Worm (Caenorhabditis elegans): ENCODE data around the gene srsx-33.

srsx-33 gene

DNA sequence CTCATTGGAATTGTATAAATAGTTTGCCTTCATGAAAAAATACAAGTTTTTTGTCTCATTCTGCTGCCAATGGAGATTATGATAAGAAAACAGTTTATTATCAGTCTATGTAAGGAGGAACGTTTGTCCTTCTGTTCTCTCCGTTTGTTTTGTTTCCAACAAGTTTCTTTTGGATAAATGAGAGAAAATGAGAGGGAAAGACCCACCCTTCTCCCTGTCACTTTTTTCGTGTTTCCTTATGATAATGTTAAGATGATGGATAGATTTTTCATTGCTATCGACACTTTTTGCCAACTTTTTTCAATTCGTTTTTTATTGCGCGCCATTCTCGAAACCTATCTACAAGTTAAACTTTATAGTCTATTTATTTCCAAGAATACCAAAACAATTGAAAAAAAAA, 21.2 kb downstream of the srsx-33 start:
- TF ChIP-seq elt-2 (tag; optimal IDR thresholded peaks at IDR 0.05) (peak; percentile 8), ceh-14 (tag; optimal IDR thresholded peaks at IDR 0.05) (no peak), tbx-2 (tag; optimal IDR thresholded peaks at IDR 0.05) (no peak)

DNA sequence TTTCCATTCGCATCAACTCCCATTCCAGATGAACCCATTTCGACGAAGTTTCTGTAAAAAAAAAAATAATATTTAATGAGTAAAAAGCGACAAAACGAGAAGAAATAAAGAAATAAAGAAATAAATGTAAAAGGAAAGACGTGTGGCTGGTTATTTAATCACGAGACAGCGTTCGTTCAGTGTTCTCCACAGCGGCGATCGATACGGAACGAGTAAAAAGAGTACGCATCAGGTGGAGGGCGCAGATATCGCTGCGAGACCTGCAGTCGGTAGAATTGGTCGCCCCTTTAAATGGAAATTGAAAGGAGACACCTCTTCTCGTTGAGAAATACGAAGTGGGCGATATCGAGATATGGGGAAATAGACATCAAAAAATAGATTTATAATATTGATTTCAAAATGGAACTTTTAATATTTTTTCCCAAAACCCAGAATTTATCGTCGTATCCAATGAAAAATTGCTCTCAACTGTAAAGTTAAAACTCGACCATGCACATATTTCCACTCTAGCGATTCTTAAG, 23.6 kb downstream of the srsx-33 start, which contains the start of gene pqn-70:
Gene pqn-70 (minus strand): TSS at position 51 of the 521 bp plus-strand sequence.
- TF ChIP-seq pha-4 (tag; optimal IDR thresholded peaks at IDR 0.05), result no peak
- TF ChIP-seq C08G9.2 (tag; optimal IDR thresholded peaks at IDR 0.05), result peak; percentile 68
- peak; percentile 35 for TF ChIP-seq ceh-18 (tag; optimal IDR thresholded peaks at IDR 0.05)
- TF ChIP-seq dmd-4 (tag; optimal IDR thresholded peaks at IDR 0.05; ENCODE audit: borderline replicate concordance), result peak; percentile 10
- TF ChIP-seq ceh-2 (tag; optimal IDR thresholded peaks at IDR 0.05), result peak; percentile 66
- TF ChIP-seq nhr-232 (tag; optimal IDR thresholded peaks at IDR 0.05), result no peak
- TF ChIP-seq fkh-10 (GFP tag; optimal IDR thresholded peaks at IDR 0.05), result no peak
- TF ChIP-seq pat-9 (tag; optimal IDR thresholded peaks at IDR 0.05), result no peak
- no peak for TF ChIP-seq ama-1 (optimal IDR thresholded peaks at IDR 0.05)
- no peak for TF ChIP-seq sox-2 (GFP tag; IDR thresholded peaks at IDR 0.05)
- no peak for TF ChIP-seq lim-6 (tag; optimal IDR thresholded peaks at IDR 0.05)
- peak; percentile 94 for TF ChIP-seq hlh-30 (tag; optimal IDR thresholded peaks at IDR 0.05; ENCODE audit: insufficient read depth)
- TF ChIP-seq unc-3 (GFP tag; conservative IDR thresholded peaks at IDR 0.05), result no peak
- no peak for TF ChIP-seq unc-3 (tag; optimal IDR thresholded peaks at IDR 0.05)
- TF ChIP-seq elt-4 (tag; optimal IDR thresholded peaks at IDR 0.05), result no peak
- TF ChIP-seq madf-2 (tag; optimal IDR thresholded peaks at IDR 0.05), result no peak
- peak; percentile 16 for TF ChIP-seq ztf-16 (tag; optimal IDR thresholded peaks at IDR 0.05)
- TF ChIP-seq K09A11.1 (tag; optimal IDR thresholded peaks at IDR 0.05; ENCODE audit: insufficient read depth), result no peak
- TF ChIP-seq ceh-22 (tag; optimal IDR thresholded peaks at IDR 0.05), result no peak
- no peak for TF ChIP-seq unc-86 (tag; optimal IDR thresholded peaks at IDR 0.05)
- no peak for TF ChIP-seq hlh-13 (GFP tag; optimal IDR thresholded peaks at IDR 0.05)
- peak; percentile 31 for TF ChIP-seq unc-55 (GFP tag; optimal IDR thresholded peaks at IDR 0.05)
- peak; percentile 86 for TF ChIP-seq unc-42 (tag; optimal IDR thresholded peaks at IDR 0.05)
- TF ChIP-seq rnt-1 (tag; optimal IDR thresholded peaks at IDR 0.05), result peak; percentile 39
- peak; percentile 25 for TF ChIP-seq hlh-8 (tag; optimal IDR thresholded peaks at IDR 0.05)
- TF ChIP-seq hlh-15 (tag; optimal IDR thresholded peaks at IDR 0.05), result no peak
- TF ChIP-seq pha-2 (tag; optimal IDR thresholded peaks at IDR 0.05), result no peak
- no peak for TF ChIP-seq Y22D7AL.16 (tag; optimal IDR thresholded peaks at IDR 0.05)
- no peak for TF ChIP-seq fkh-6 (tag; optimal IDR thresholded peaks at IDR 0.05)
- TF ChIP-seq K02D7.2 (tag; optimal IDR thresholded peaks at IDR 0.05), result no peak
- TF ChIP-seq ceh-24 (tag; optimal IDR thresholded peaks at IDR 0.05), result no peak
- TF ChIP-seq ceh-6 (GFP tag; optimal IDR thresholded peaks at IDR 0.05), result no peak
- no peak for TF ChIP-seq ttx-3 (tag; optimal IDR thresholded peaks at IDR 0.05)
- peak; percentile 40 for TF ChIP-seq pqm-1 (tag; optimal IDR thresholded peaks at IDR 0.05)
- TF ChIP-seq npax-4 (tag; optimal IDR thresholded peaks at IDR 0.05), result no peak
- TF ChIP-seq sdc-2 (tag; optimal IDR thresholded peaks at IDR 0.05), result no peak
- no peak for TF ChIP-seq ceh-45 (GFP tag; IDR thresholded peaks at IDR 0.05)
- TF ChIP-seq tbx-7 (tag; optimal IDR thresholded peaks at IDR 0.05), result peak; percentile 36
- peak; percentile 43 for TF ChIP-seq elt-2 (tag; optimal IDR thresholded peaks at IDR 0.05)
- no peak for TF ChIP-seq ceh-9 (tag; optimal IDR thresholded peaks at IDR 0.05)
- no peak for TF ChIP-seq pag-3 (tag; optimal IDR thresholded peaks at IDR 0.05; ENCODE audit: borderline replicate concordance)
- TF ChIP-seq fax-1 (tag; optimal IDR thresholded peaks at IDR 0.05), result peak; percentile 52
- TF ChIP-seq nhr-11 (tag; optimal IDR thresholded peaks at IDR 0.05), result no peak
- no peak for TF ChIP-seq C38D4.7 (GFP tag; optimal IDR thresholded peaks at IDR 0.05)
- peak; percentile 66 for TF ChIP-seq nfya-1 (tag; optimal IDR thresholded peaks at IDR 0.05)
- no peak for TF ChIP-seq syd-9 (tag; optimal IDR thresholded peaks at IDR 0.05)
- TF ChIP-seq zip-5 (tag; optimal IDR thresholded peaks at IDR 0.05), result peak; percentile 32
- TF ChIP-seq sox-4 (tag; optimal IDR thresholded peaks at IDR 0.05), result no peak
- TF ChIP-seq ceh-14 (tag; optimal IDR thresholded peaks at IDR 0.05), result peak; percentile 57
- TF ChIP-seq ref-2 (tag; optimal IDR thresholded peaks at IDR 0.05), result peak; percentile 74

Measured in whole organism, late embryonic.